Fruit fly (Drosophila melanogaster) whole organism, pupa: ENCODE results near the gene NT1.

ENCODE experiments used
- CG12605 ChIP-seq: fragments of 200-800 bp; sonication (Bioruptor generic); IDR thresholded peaks from 2 replicates; pipeline ENCODE4 v1.3.6; 2022; ENCODE audit warnings: missing biosample characterization, missing genetic modification characterization
- CG13204 ChIP-seq: fragments of 200-800 bp; sonication (Bioruptor generic); optimal IDR thresholded peaks from 2 replicates; lab custom pipeline; 2018; ENCODE audit warnings: missing biosample characterization, mild to moderate bottlenecking, missing genetic modification characterization, moderate library complexity
- CG34367 ChIP-seq: fragments of 200-800 bp; sonication (Bioruptor generic); optimal IDR thresholded peaks from 2 replicates; lab custom pipeline; 2018; ENCODE audit warnings: missing biosample characterization, mild to moderate bottlenecking, missing genetic modification characterization
- CG4496 ChIP-seq: fragments of 200-800 bp; sonication (Bioruptor generic); IDR thresholded peaks from 3 replicates; pipeline ENCODE4 v1.3.6; 2022; ENCODE audit warnings: missing biosample characterization, missing genetic modification characterization
- CG8159 ChIP-seq: fragments of 200-800 bp; sonication (Bioruptor generic); optimal IDR thresholded peaks from 3 replicates; lab custom pipeline; 2018; ENCODE audit warnings: missing biosample characterization, mild to moderate bottlenecking, missing genetic modification characterization, moderate library complexity
- CG9948 ChIP-seq: fragments of 200-800 bp; sonication (Bioruptor generic); optimal IDR thresholded peaks from 2 replicates; lab custom pipeline; 2018; ENCODE audit warnings: missing biosample characterization, mild to moderate bottlenecking, missing genetic modification characterization, moderate library complexity
- EcR ChIP-seq: fragments of 200-800 bp; sonication (Bioruptor generic); optimal IDR thresholded peaks from 3 replicates; lab custom pipeline; 2019; ENCODE audit warnings: missing biosample characterization, missing genetic modification characterization, mild to moderate bottlenecking, moderate library complexity, missing genetic modification reagents
- Pif1B ChIP-seq: fragments of 200-800 bp; sonication (Bioruptor generic); optimal IDR thresholded peaks from 3 replicates; lab custom pipeline; 2016; ENCODE audit warnings: missing biosample characterization, missing genetic modification characterization
- Snoo ChIP-seq: fragments of 200-800 bp; sonication (Bioruptor generic); optimal IDR thresholded peaks from 3 replicates; lab custom pipeline; 2017; ENCODE audit warnings: missing biosample characterization, mild to moderate bottlenecking, missing genetic modification characterization, inconsistent platforms
- fd96Ca ChIP-seq: fragments of 200-800 bp; sonication (Bioruptor generic); IDR thresholded peaks from 3 replicates; pipeline ENCODE4 v1.3.6; 2022; ENCODE audit warnings: missing biosample characterization, missing genetic modification characterization
- rn ChIP-seq: fragments of 200-800 bp; sonication (Bioruptor generic); IDR thresholded peaks from 2 replicates; pipeline ENCODE4 v1.3.6; 2022; ENCODE audit warnings: missing biosample characterization, missing genetic modification characterization

- no peak for TF ChIP-seq CG12605 (GFP tag; lab: Robert Waterston, UW)
- TF ChIP-seq Snoo (tag; lab: Kevin White, UChicago): no peak
- TF ChIP-seq CG9948 (tag; lab: Kevin White, UChicago): no peak
- no peak for TF ChIP-seq rn
- TF ChIP-seq CG8159 (tag; lab: Kevin White, UChicago): no peak
- TF ChIP-seq fd96Ca (GFP tag; lab: Robert Waterston, UW): no peak
- no peak for TF ChIP-seq EcR (GFP tag; lab: Kevin White, UChicago)
- no peak for TF ChIP-seq CG13204 (GFP tag; lab: Kevin White, UChicago)
- no peak for TF ChIP-seq CG4496 (GFP tag; lab: Robert Waterston, UW)
- TF ChIP-seq CG34367 (tag; lab: Kevin White, UChicago): no peak
- TF ChIP-seq Pif1B (GFP tag; lab: Kevin White, UChicago): no peak
These were observed 32.8 kb upstream of the NT1 start, which contains the start of gene CG32243 for dm6 chr3L:4541070-4541469.
